Worm (Caenorhabditis elegans) whole organism, L4 larva: ENCODE data around the gene C38D4.7.

ENCODE experiments used
- aly-2 ChIP-seq: sonication (generic microtip); optimal IDR thresholded peaks from 2 replicates; lab custom pipeline; 2018; ENCODE audit warnings: missing biosample characterization, missing genetic modification characterization
- ceh-62 ChIP-seq: sonication (generic microtip); optimal IDR thresholded peaks from 2 replicates; lab custom pipeline; 2017; ENCODE audit warnings: missing biosample characterization, missing genetic modification characterization
- fkh-10 ChIP-seq: fragments of 150-350 bp; optimal IDR thresholded peaks from 2 replicates; lab custom pipeline; 2014; ENCODE audit warnings: missing biosample characterization, missing genetic modification reagents, missing genetic modification characterization
- hlh-11 ChIP-seq: fragments of 200-800 bp; sonication (Bioruptor generic); optimal IDR thresholded peaks from 2 replicates; lab custom pipeline; 2018; ENCODE audit warnings: mild to moderate bottlenecking, missing genetic modification characterization, missing compliant biosample characterization
- lir-3 ChIP-seq: sonication (generic microtip); optimal IDR thresholded peaks from 2 replicates; lab custom pipeline; 2016; ENCODE audit warnings: mild to moderate bottlenecking, missing genetic modification characterization, missing compliant biosample characterization
- nhr-77 ChIP-seq: fragments of 150-350 bp; optimal IDR thresholded peaks from 2 replicates; lab custom pipeline; 2014; ENCODE audit warnings: missing biosample characterization, missing genetic modification characterization
- skn-1 ChIP-seq: fragments of 150-350 bp; optimal IDR thresholded peaks from 2 replicates; lab custom pipeline; 2014; ENCODE audit warnings: missing biosample characterization, missing genetic modification characterization
- snpc-4 ChIP-seq: fragments of 150-350 bp; optimal IDR thresholded peaks from 2 replicates; lab custom pipeline; 2014; ENCODE audit warnings: missing biosample characterization, missing genetic modification characterization
- unc-130 ChIP-seq: sonication (generic microtip); optimal IDR thresholded peaks from 2 replicates; lab custom pipeline; 2016; ENCODE audit warnings: missing genetic modification reagents, missing genetic modification characterization, missing compliant biosample characterization
- unc-62 ChIP-seq, 3 experiments: fragments of 150-350 bp in 1 of 3; sonication (generic microtip); optimal IDR thresholded peaks in 2 of 3; peaks in 1 of 3; 1 replicate in 1 of 3; 2 replicates in 2 of 3; lab custom pipeline; 2014 to 2017; ENCODE audit warnings: missing biosample characterization in 3 of 3, missing genetic modification characterization in 3 of 3, missing genetic modification reagents in 3 of 3, missing genotype in 1 of 3
- zag-1 ChIP-seq: fragments of 150-350 bp; optimal IDR thresholded peaks from 2 replicates; lab custom pipeline; 2014; ENCODE audit warnings: missing biosample characterization, missing genetic modification characterization

DNA sequence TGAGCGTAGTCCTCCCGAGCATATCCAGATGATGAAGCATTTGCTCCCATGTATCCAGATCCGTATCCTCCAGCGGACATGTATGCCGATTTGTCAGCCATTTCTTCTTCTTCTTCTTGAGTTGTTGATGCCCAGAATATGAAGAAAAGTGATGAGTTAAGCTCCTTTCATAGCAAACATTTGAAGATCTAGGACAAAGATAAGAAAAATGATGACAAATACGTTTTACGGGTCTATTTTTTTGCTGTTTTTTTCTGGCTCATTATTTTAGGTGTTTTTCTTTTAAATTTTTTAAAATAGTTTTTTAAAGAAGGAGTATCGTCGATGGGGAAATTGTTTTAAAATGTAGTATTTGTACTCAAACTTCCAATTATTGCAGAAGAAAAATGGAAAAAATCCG is 19.1 kb upstream of the C38D4.7 start, which contains the start of gene nspd-9:
- TF ChIP-seq ceh-62 (no peak), lir-3 (no peak), aly-2 (tag; lab: Kevin White, UChicago) (no peak), skn-1 (tag; lab: Kevin White, UChicago) (no peak), hlh-11 (no peak), snpc-4 (tag; lab: Kevin White, UChicago) (no peak), fkh-10 (no peak), unc-62 (GFP tag; optimal IDR thresholded peaks at IDR 0.05 in 1 of 2; lab: Kevin White, UChicago) (no peak), unc-62 (tag; optimal IDR thresholded peaks at IDR 0.05; lab: Kevin White, UChicago) (no peak), unc-130 (GFP tag; lab: Kevin White, UChicago) (no peak), zag-1 (tag; lab: Kevin White, UChicago) (no peak), nhr-77 (tag; lab: Kevin White, UChicago) (no peak)
